Worm (Caenorhabditis elegans) whole organism, young adult: ENCODE data around the gene F59A6.11.

ENCODE experiments used
- B0019.2 ChIP-seq: fragments of 200-800 bp; sonication (Bioruptor generic); conservative IDR thresholded peaks from 2 replicates; pipeline ENCODE4 v1.3.6; 2022; ENCODE audit warnings: missing genetic modification reagents, missing genetic modification characterization, missing compliant biosample characterization
- B0035.1 ChIP-seq: sonication (generic microtip); optimal IDR thresholded peaks from 2 replicates; lab custom pipeline; 2016; ENCODE audit warnings: missing genetic modification characterization, mild to moderate bottlenecking, missing compliant biosample characterization, missing genotype, missing genetic modification reagents
- D2030.7 ChIP-seq: fragments of 200-800 bp; sonication (Bioruptor generic); IDR thresholded peaks from 2 replicates; pipeline ENCODE4 v1.3.6; 2022; ENCODE audit warnings: missing genetic modification reagents, missing genetic modification characterization, missing compliant biosample characterization
- F23B12.7 ChIP-seq: sonication (generic microtip); optimal IDR thresholded peaks from 2 replicates; lab custom pipeline; 2017; ENCODE audit warnings: missing genetic modification characterization, mild to moderate bottlenecking, missing compliant biosample characterization, antibody characterized with exemption, moderate library complexity; ENCODE audit not compliant: insufficient read depth
- F33H1.4 ChIP-seq: fragments of 200-800 bp; sonication (Bioruptor generic); IDR thresholded peaks from 2 replicates; pipeline ENCODE4 v1.3.6; 2022; ENCODE audit warnings: missing genetic modification reagents, missing genetic modification characterization, missing compliant biosample characterization
- K11D2.4 ChIP-seq: fragments of 200-800 bp; sonication (Bioruptor generic); IDR thresholded peaks from 2 replicates; pipeline ENCODE4 v1.3.6; 2022; ENCODE audit warnings: missing genetic modification reagents, missing genetic modification characterization, missing compliant biosample characterization
- K12H6.12 ChIP-seq: fragments of 200-800 bp; sonication (Bioruptor generic); optimal IDR thresholded peaks from 2 replicates; lab custom pipeline; 2018; ENCODE audit warnings: mild to moderate bottlenecking, missing genetic modification characterization, missing compliant biosample characterization
- Y53F4B.3 ChIP-seq: fragments of 200-800 bp; sonication (Bioruptor generic); IDR thresholded peaks from 2 replicates; pipeline ENCODE4 v1.3.6; 2022; ENCODE audit warnings: missing genetic modification reagents, missing genetic modification characterization, missing compliant biosample characterization
- Y67H2A.10 ChIP-seq: fragments of 200-800 bp; sonication (Bioruptor generic); conservative IDR thresholded peaks from 2 replicates; pipeline ENCODE4 v1.3.6; 2022; ENCODE audit warnings: missing genetic modification reagents, missing genetic modification characterization, missing compliant biosample characterization
- Y79H2A.3 ChIP-seq: fragments of 200-800 bp; sonication (Bioruptor generic); conservative IDR thresholded peaks from 2 replicates; pipeline ENCODE4 v1.3.6; 2022; ENCODE audit warnings: missing genetic modification reagents, missing genetic modification characterization, missing compliant biosample characterization
- akir-1 ChIP-seq: fragments of 200-800 bp; sonication (Bioruptor generic); optimal IDR thresholded peaks from 2 replicates; lab custom pipeline; 2018; ENCODE audit warnings: mild to moderate bottlenecking, missing genetic modification characterization, moderate library complexity, missing compliant biosample characterization
- bed-1 ChIP-seq: fragments of 200-800 bp; sonication (Bioruptor generic); IDR thresholded peaks from 2 replicates; pipeline ENCODE4 v1.3.6; 2022; ENCODE audit warnings: missing genetic modification reagents, missing genetic modification characterization, missing compliant biosample characterization
- bed-2 ChIP-seq: fragments of 200-800 bp; sonication (Bioruptor generic); IDR thresholded peaks from 2 replicates; pipeline ENCODE4 v1.3.6; 2022; ENCODE audit warnings: missing genetic modification reagents, missing genetic modification characterization, missing compliant biosample characterization
- cebp-2 ChIP-seq: fragments of 200-800 bp; sonication (Bioruptor generic); IDR thresholded peaks from 2 replicates; pipeline ENCODE4 v1.3.6; 2022; ENCODE audit warnings: missing genetic modification characterization, missing compliant biosample characterization
- ceh-27 ChIP-seq: fragments of 200-800 bp; sonication (Bioruptor generic); optimal IDR thresholded peaks from 2 replicates; lab custom pipeline; 2018; ENCODE audit warnings: mild to moderate bottlenecking, missing genetic modification characterization, moderate library complexity, missing compliant biosample characterization
- ceh-91 ChIP-seq: fragments of 200-800 bp; sonication (Bioruptor generic); IDR thresholded peaks from 2 replicates; pipeline ENCODE4 v1.3.6; 2022; ENCODE audit warnings: missing genetic modification reagents, missing genetic modification characterization, missing compliant biosample characterization
- chd-7 ChIP-seq: sonication (generic microtip); optimal IDR thresholded peaks from 2 replicates; lab custom pipeline; 2016; ENCODE audit warnings: mild to moderate bottlenecking, missing genetic modification characterization, moderate library complexity, missing compliant biosample characterization
- die-1 ChIP-seq: sonication (generic microtip); optimal IDR thresholded peaks from 2 replicates; lab custom pipeline; 2016; ENCODE audit warnings: missing genotype, mild to moderate bottlenecking, missing genetic modification characterization, missing compliant biosample characterization
- dpl-1 ChIP-seq: fragments of 150-350 bp; optimal IDR thresholded peaks from 2 replicates; lab custom pipeline; 2014; ENCODE audit warnings: missing biosample characterization, missing genetic modification reagents, missing genetic modification characterization
- egrh-3 ChIP-seq: fragments of 200-800 bp; sonication (Bioruptor generic); IDR thresholded peaks from 2 replicates; pipeline ENCODE4 v1.3.6; 2022; ENCODE audit warnings: missing genetic modification reagents, missing genetic modification characterization, missing compliant biosample characterization
- ekl-4 ChIP-seq: fragments of 200-800 bp; sonication (Bioruptor generic); IDR thresholded peaks from 2 replicates; pipeline ENCODE4 v1.3.6; 2022; ENCODE audit warnings: missing genetic modification reagents, missing genetic modification characterization, missing compliant biosample characterization
- fkh-3 ChIP-seq: sonication (generic microtip); optimal IDR thresholded peaks from 2 replicates; lab custom pipeline; 2016; ENCODE audit warnings: mild to moderate bottlenecking, missing genetic modification characterization, missing compliant biosample characterization
- gei-17 ChIP-seq: fragments of 200-800 bp; sonication (Bioruptor generic); optimal IDR thresholded peaks from 2 replicates; lab custom pipeline; 2018; ENCODE audit warnings: mild to moderate bottlenecking, missing genetic modification characterization, missing compliant biosample characterization
- hrde-1 ChIP-seq: sonication (generic microtip); optimal IDR thresholded peaks from 2 replicates; lab custom pipeline; 2016; ENCODE audit warnings: missing genetic modification characterization, mild to moderate bottlenecking, missing compliant biosample characterization, moderate library complexity, missing genotype, missing genetic modification reagents, borderline replicate concordance
- let-526 ChIP-seq: fragments of 200-800 bp; sonication (Bioruptor generic); IDR thresholded peaks from 2 replicates; pipeline ENCODE4 v1.3.6; 2022; ENCODE audit warnings: missing genetic modification reagents, missing genetic modification characterization, missing compliant biosample characterization
- lin-26 ChIP-seq: fragments of 200-800 bp; sonication (Bioruptor generic); IDR thresholded peaks from 2 replicates; pipeline ENCODE4 v1.3.6; 2022; ENCODE audit warnings: missing genetic modification reagents, missing genetic modification characterization, missing compliant biosample characterization
- lsl-1 ChIP-seq: fragments of 200-800 bp; sonication (Bioruptor generic); optimal IDR thresholded peaks from 2 replicates; lab custom pipeline; 2018; ENCODE audit warnings: mild to moderate bottlenecking, missing genetic modification characterization, moderate library complexity, missing compliant biosample characterization
- madf-6 ChIP-seq: fragments of 200-800 bp; sonication (Bioruptor generic); IDR thresholded peaks from 2 replicates; pipeline ENCODE4 v1.3.6; 2022; ENCODE audit warnings: missing genetic modification reagents, missing genetic modification characterization, missing compliant biosample characterization
- mcd-1 ChIP-seq: fragments of 200-800 bp; sonication (Bioruptor generic); IDR thresholded peaks from 2 replicates; pipeline ENCODE4 v1.3.6; 2022; ENCODE audit warnings: missing genetic modification reagents, missing genetic modification characterization, missing compliant biosample characterization
- mes-4 ChIP-seq: sonication (generic microtip); optimal IDR thresholded peaks from 2 replicates; lab custom pipeline; 2016; ENCODE audit warnings: missing genotype, missing genetic modification characterization, missing compliant biosample characterization
- nhr-27 ChIP-seq: fragments of 200-800 bp; sonication (Bioruptor generic); optimal IDR thresholded peaks from 2 replicates; lab custom pipeline; 2018; ENCODE audit warnings: mild to moderate bottlenecking, missing genetic modification characterization, moderate library complexity, missing compliant biosample characterization
- pha-4 ChIP-seq: fragments of 150-350 bp; sonication (generic microtip); optimal IDR thresholded peaks from 2 replicates; lab custom pipeline; 2014; ENCODE audit warnings: missing biosample characterization, missing genetic modification reagents, missing genetic modification characterization
- rpc-1 ChIP-seq, 2 experiments: fragments of 150-350 bp in 1 of 2; sonication (generic microtip) in 1 of 2; optimal IDR thresholded peaks; 2 replicates each; lab custom pipeline; 2014 to 2018; ENCODE audit warnings: missing biosample characterization in 1 of 2, missing genetic modification characterization in 1 of 2, missing genetic modification reagents in 1 of 2, missing genotype in 1 of 2
- snpc-4 ChIP-seq, 5 experiments: fragments of 150-350 bp in 1 of 5; sonication (generic microtip) in 4 of 5; optimal IDR thresholded peaks; 2 replicates each; lab custom pipeline; 2014 to 2018; ENCODE audit warnings: missing genetic modification characterization in 5 of 5, missing biosample characterization in 3 of 5, antibody characterized with exemption in 2 of 5, mild to moderate bottlenecking in 2 of 5, missing compliant biosample characterization in 2 of 5, missing genotype in 2 of 5, moderate library complexity in 2 of 5, missing genetic modification reagents in 1 of 5
- tlf-1 ChIP-seq: fragments of 200-800 bp; sonication (Bioruptor generic); optimal IDR thresholded peaks from 2 replicates; lab custom pipeline; 2018; ENCODE audit warnings: mild to moderate bottlenecking, missing genetic modification characterization, missing compliant biosample characterization
- zim-3 ChIP-seq: sonication (generic microtip); optimal IDR thresholded peaks from 2 replicates; lab custom pipeline; 2017; ENCODE audit warnings: mild to moderate bottlenecking, missing genetic modification characterization, moderate library complexity, missing compliant biosample characterization
- ztf-22 ChIP-seq: fragments of 200-800 bp; sonication (Bioruptor generic); optimal IDR thresholded peaks from 2 replicates; lab custom pipeline; 2018; ENCODE audit warnings: mild to moderate bottlenecking, missing genetic modification characterization, moderate library complexity, missing compliant biosample characterization
- ztf-25 ChIP-seq: fragments of 200-800 bp; sonication (Bioruptor generic); IDR thresholded peaks from 2 replicates; pipeline ENCODE4 v1.3.6; 2022; ENCODE audit warnings: missing genetic modification reagents, missing genetic modification characterization, missing compliant biosample characterization

The F59A6.11 gene

ce11 chrII:5040631-5041156 is 42.1 kb upstream of the F59A6.11 start, which contains the start of gene F33G12.7:
F33G12.7 (minus strand) TSS chrII:5040681.
- no peak for TF ChIP-seq snpc-4 (GFP tag; optimal IDR thresholded peaks at IDR 0.05; lab: Kevin White, UChicago)
- no peak for TF ChIP-seq snpc-4 (tag; optimal IDR thresholded peaks at IDR 0.05; lab: Kevin White, UChicago)
- TF ChIP-seq lsl-1, result peak; percentile 16
- TF ChIP-seq, all 124 proteins: peak for 1

DNA sequence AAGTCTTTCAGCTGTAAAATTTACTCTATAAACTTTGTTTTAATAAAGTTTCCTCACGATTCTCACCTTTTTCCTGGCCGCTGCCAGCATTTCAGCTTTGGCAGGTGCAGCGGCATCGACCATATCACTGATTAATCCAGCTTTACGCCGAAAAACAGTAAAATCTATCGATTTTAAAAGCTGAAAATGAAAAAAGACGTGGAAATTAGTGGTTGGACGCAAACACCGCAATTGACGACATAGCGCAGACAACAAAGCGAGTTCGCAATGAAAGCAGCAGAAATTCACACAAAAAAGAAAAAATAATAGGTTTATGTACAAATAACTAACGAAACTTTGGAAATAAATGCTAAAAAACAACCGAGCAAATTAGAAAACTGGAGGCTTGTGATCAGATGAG is 41.4 kb upstream of the F59A6.11 start, which contains the start of gene golg-2:
TSS of gene golg-2 (minus strand) at position 180 of the 400 bp plus-strand sequence.
- TF ChIP-seq dpl-1 (GFP tag; lab: Kevin White, UChicago), result no peak
- no peak for TF ChIP-seq ceh-91 (GFP tag; lab: Robert Waterston, UW)
- TF ChIP-seq Y53F4B.3 (GFP tag; lab: Robert Waterston, UW), result no peak
- no peak for TF ChIP-seq hrde-1 (tag; lab: Kevin White, UChicago)
- no peak for TF ChIP-seq tlf-1 (GFP tag; lab: Kevin White, UChicago)
- TF ChIP-seq F23B12.7, result peak; percentile 18
- no peak for TF ChIP-seq ceh-27 (GFP tag; lab: Kevin White, UChicago)

DNA sequence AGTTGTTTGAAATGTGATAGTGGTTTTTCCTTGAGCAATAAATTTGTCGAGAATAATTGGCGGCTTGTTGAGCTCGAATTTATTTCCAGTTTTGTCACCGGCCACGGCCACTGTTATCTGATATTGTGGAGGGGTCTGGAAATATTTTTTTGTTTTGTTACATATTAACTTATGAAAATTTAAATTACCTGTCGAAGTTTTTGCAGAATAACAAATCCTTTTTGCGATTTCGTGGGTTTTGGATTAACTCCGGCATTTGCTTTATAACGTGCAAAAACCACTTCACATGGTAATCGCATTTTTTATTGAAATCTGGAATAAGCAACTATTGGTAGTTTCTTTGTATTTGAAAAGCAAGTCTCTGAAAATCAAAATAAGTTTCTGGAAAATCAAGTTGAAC is 37.6 kb upstream of the F59A6.11 start, which contains the start of gene lrr-1:
TSS of gene lrr-1 (minus strand) at position 312 of the 400 bp plus-strand sequence.
- TF ChIP-seq ekl-4 (no peak), madf-6 (GFP tag; lab: Robert Waterston, UW) (peak; percentile 43; the same call in 1 of the 2 replicates), F33H1.4 (GFP tag; lab: Robert Waterston, UW) (no peak), D2030.7 (no peak), ztf-22 (GFP tag; lab: Kevin White, UChicago) (no peak), bed-1 (no peak), egrh-3 (no peak)

- TF ChIP-seq ztf-25 (GFP tag; lab: Robert Waterston, UW) (no peak), chd-7 (tag; lab: Kevin White, UChicago) (no peak), snpc-4 (GFP tag; optimal IDR thresholded peaks at IDR 0.05; lab: Kevin White, UChicago) (no peak), snpc-4 (tag; optimal IDR thresholded peaks at IDR 0.05; lab: Kevin White, UChicago) (no peak), lin-26 (no peak), lsl-1 (no peak), fkh-3 (tag; lab: Kevin White, UChicago) (no peak), tlf-1 (GFP tag; lab: Kevin White, UChicago) (no peak), bed-1 (no peak), K11D2.4 (GFP tag; lab: Robert Waterston, UW) (no peak), nhr-27 (tag; lab: Kevin White, UChicago) (no peak), B0019.2 (GFP tag; lab: Robert Waterston, UW) (no peak), mcd-1 (GFP tag; lab: Robert Waterston, UW) (no peak), egrh-3 (no peak), die-1 (tag; lab: Kevin White, UChicago) (no peak), pha-4 (tag; lab: Kevin White, UChicago) (no peak)
- TF ChIP-seq, all 124 proteins: peak for 0
These were observed 35.4 kb upstream of the F59A6.11 start, which contains the start of gene F33G12.3 for ce11 chrII:5033935-5034334. F33G12.3 (minus strand) TSS chrII:5034035.

DNA sequence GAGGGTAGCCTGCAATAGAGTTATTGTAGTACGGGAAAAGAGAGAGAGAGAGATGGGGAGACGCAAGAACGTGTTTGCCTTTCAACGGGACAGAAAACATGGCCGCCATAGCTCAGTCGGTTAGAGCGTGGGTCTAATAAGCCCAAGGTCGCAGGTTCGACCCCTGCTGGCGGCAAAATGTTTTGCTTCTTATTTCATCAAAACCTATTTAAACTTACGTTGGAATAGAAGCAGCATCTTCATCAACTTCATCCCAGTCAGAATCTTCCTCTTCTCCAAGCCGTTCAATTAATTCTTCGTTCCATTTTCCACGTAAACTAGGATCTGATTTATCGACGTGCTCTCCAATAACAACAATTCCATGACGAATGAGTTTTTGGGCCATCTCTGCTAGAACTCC is 34.1 kb upstream of the F59A6.11 start:
- no peak for TF ChIP-seq let-526 (GFP tag; lab: Robert Waterston, UW)
- no peak for TF ChIP-seq gei-17
- TF ChIP-seq chd-7 (tag; lab: Kevin White, UChicago), result peak; percentile 74
- TF ChIP-seq die-1 (tag; lab: Kevin White, UChicago), result peak; percentile 81
- peak; percentile 63 for TF ChIP-seq hrde-1 (tag; lab: Kevin White, UChicago)
- no peak for TF ChIP-seq Y67H2A.10 (GFP tag; lab: Robert Waterston, UW)
- TF ChIP-seq bed-2, result no peak
- peak; percentile 87 for TF ChIP-seq rpc-1 (optimal IDR thresholded peaks at IDR 0.05; lab: Kevin White, UChicago)
- TF ChIP-seq rpc-1 (tag; optimal IDR thresholded peaks at IDR 0.05; lab: Kevin White, UChicago), result peak; percentile 83
- peak; percentile 43 for TF ChIP-seq B0035.1 (tag; lab: Kevin White, UChicago)
- peak; percentile 89 for TF ChIP-seq cebp-2 (GFP tag; lab: Robert Waterston, UW)
- no peak for TF ChIP-seq pha-4 (tag; lab: Kevin White, UChicago)
- peak; percentile 89 for TF ChIP-seq lin-26
- TF ChIP-seq akir-1, result peak; percentile 48
- peak; percentile 53 for TF ChIP-seq zim-3 (tag; lab: Kevin White, UChicago)
- peak; percentile 63; the same call in 1 of the 2 replicates for TF ChIP-seq ekl-4
- TF ChIP-seq Y79H2A.3 (GFP tag; lab: Robert Waterston, UW), result peak; percentile 45; the same call in 1 of the 2 replicates
- peak; percentile 36 for TF ChIP-seq K12H6.12 (tag; lab: Kevin White, UChicago)
- TF ChIP-seq mes-4, result peak; percentile 72
